Fruit fly (Drosophila melanogaster) whole organism, wandering third instar larva: ENCODE measurements around the gene CG44437.

Experiments
- Abd-B ChIP-seq: fragments of >200 bp; optimal IDR thresholded peaks from 2 replicates; lab custom pipeline; 2017; ENCODE audit warnings: missing biosample characterization, missing genetic modification characterization
- CG32264 ChIP-seq: fragments of 200-800 bp; sonication (Bioruptor generic); optimal IDR thresholded peaks from 2 replicates; lab custom pipeline; 2016; ENCODE audit warnings: missing biosample characterization, missing genetic modification characterization
- CG9705 ChIP-seq: fragments of 200-800 bp; sonication (Bioruptor generic); optimal IDR thresholded peaks from 2 replicates; lab custom pipeline; 2018; ENCODE audit warnings: missing biosample characterization, mild to moderate bottlenecking, missing genetic modification characterization
- CrebA ChIP-seq: fragments of 200-800 bp; sonication (Bioruptor generic); optimal IDR thresholded peaks from 2 replicates; lab custom pipeline; 2016; ENCODE audit warnings: missing biosample characterization, mild to moderate bottlenecking, missing genetic modification characterization, borderline replicate concordance
- Dif ChIP-seq: fragments of 200-275, 200-300 bp; sonication (Bioruptor generic); optimal IDR thresholded peaks from 2 replicates; lab custom pipeline; 2018; ENCODE audit warnings: missing biosample characterization, missing genetic modification characterization; ENCODE audit not compliant: partially characterized antibody
- GATAd ChIP-seq: sonication (Bioruptor generic); optimal IDR thresholded peaks from 2 replicates; lab custom pipeline; 2016; ENCODE audit warnings: missing biosample characterization, missing genetic modification characterization
- Hnf4 ChIP-seq: fragments of 200-800 bp; sonication (Bioruptor generic); optimal IDR thresholded peaks from 2 replicates; lab custom pipeline; 2016; ENCODE audit warnings: missing biosample characterization, mild to moderate bottlenecking, missing genetic modification characterization
- Hr78 ChIP-seq: fragments of >200 bp; optimal IDR thresholded peaks from 2 replicates; lab custom pipeline; 2017; ENCODE audit warnings: missing biosample characterization, missing genetic modification characterization
- Hr83 ChIP-seq: fragments of 200-300 bp; sonication (Bioruptor generic); optimal IDR thresholded peaks from 2 replicates; lab custom pipeline; 2016; ENCODE audit warnings: missing biosample characterization, mild to moderate bottlenecking, missing genetic modification characterization, moderate library complexity; ENCODE audit not compliant: poor library complexity, severe bottlenecking
- Jra ChIP-seq: sonication (Bioruptor generic); optimal IDR thresholded peaks from 2 replicates; lab custom pipeline; 2016; ENCODE audit warnings: missing biosample characterization, missing genetic modification characterization
- Myc ChIP-seq: fragments of >200 bp; optimal IDR thresholded peaks from 2 replicates; lab custom pipeline; 2017
- N ChIP-seq: fragments of >200 bp; optimal IDR thresholded peaks from 2 replicates; lab custom pipeline; 2018; ENCODE audit warnings: missing biosample characterization, missing external identifiers, missing genetic modification characterization
- OdsH ChIP-seq: fragments of 200-800 bp; sonication (Bioruptor generic); optimal IDR thresholded peaks from 2 replicates; lab custom pipeline; 2016; ENCODE audit warnings: missing biosample characterization, mild to moderate bottlenecking, missing genetic modification characterization
- Rel ChIP-seq, 2 experiments: fragments of 200-800 bp; sonication (Bioruptor generic) in 1 of 2; optimal IDR thresholded peaks; 2 replicates in 1 of 2; 3 replicates in 1 of 2; lab custom pipeline; 2016 to 2019; ENCODE audit warnings: mild to moderate bottlenecking in 2 of 2, missing biosample characterization in 2 of 2, missing genetic modification characterization in 2 of 2, moderate library complexity in 1 of 2
- Sp1 ChIP-seq: fragments of 200-800 bp; sonication (Bioruptor generic); optimal IDR thresholded peaks from 3 replicates; lab custom pipeline; 2019; ENCODE audit warnings: missing biosample characterization, mild to moderate bottlenecking, missing genetic modification characterization, moderate library complexity
- Vsx2 ChIP-seq: fragments of 200-300, 225-300 bp; sonication (Bioruptor generic); optimal IDR thresholded peaks from 2 replicates; lab custom pipeline; 2018; ENCODE audit warnings: missing biosample characterization, missing genetic modification characterization; ENCODE audit not compliant: partially characterized antibody
- br ChIP-seq: fragments of 200-800 bp; sonication (Bioruptor generic); optimal IDR thresholded peaks from 2 replicates; lab custom pipeline; 2016; ENCODE audit warnings: missing biosample characterization, missing genetic modification characterization
- brk ChIP-seq: fragments of 200-800 bp; sonication (Bioruptor generic); optimal IDR thresholded peaks from 2 replicates; lab custom pipeline; 2016; ENCODE audit warnings: missing biosample characterization, mild to moderate bottlenecking, missing genetic modification characterization
- dl ChIP-seq, 2 experiments: fragments of 175-275, 200-275 bp in 1 of 2; fragments of 200-275 bp in 1 of 2; sonication (Bioruptor generic); optimal IDR thresholded peaks; lab custom pipeline; 2018; ENCODE audit warnings: mild to moderate bottlenecking in 2 of 2, missing biosample characterization in 2 of 2, missing genetic modification characterization in 2 of 2, moderate library complexity in 2 of 2; ENCODE audit not compliant: partially characterized antibody in 2 of 2, insufficient read depth in 1 of 2
- dmrt93B ChIP-seq: fragments of 200-800 bp; sonication (Bioruptor generic); optimal IDR thresholded peaks from 2 replicates; lab custom pipeline; 2018; ENCODE audit warnings: missing biosample characterization, mild to moderate bottlenecking, missing genetic modification characterization
- dsf ChIP-seq: sonication (Bioruptor generic); optimal IDR thresholded peaks from 2 replicates; lab custom pipeline; 2016; ENCODE audit warnings: missing biosample characterization, missing genetic modification characterization, borderline replicate concordance
- fru ChIP-seq: fragments of 200-800 bp; sonication (Bioruptor generic); optimal IDR thresholded peaks from 3 replicates; lab custom pipeline; 2016; ENCODE audit warnings: missing biosample characterization, mild to moderate bottlenecking, missing genetic modification characterization
- jim ChIP-seq: fragments of 175-275, 200-325 bp; sonication (Bioruptor generic); optimal IDR thresholded peaks from 2 replicates; lab custom pipeline; 2016; ENCODE audit warnings: missing biosample characterization, mild to moderate bottlenecking, missing genetic modification characterization
- lola ChIP-seq: fragments of >200 bp; optimal IDR thresholded peaks from 2 replicates; lab custom pipeline; 2017; ENCODE audit warnings: missing biosample characterization, missing genetic modification characterization
- pan ChIP-seq: fragments of >200 bp; optimal IDR thresholded peaks from 2 replicates; lab custom pipeline; 2017
- sage ChIP-seq: fragments of 200-800 bp; sonication (Bioruptor generic); optimal IDR thresholded peaks from 2 replicates; lab custom pipeline; 2016; ENCODE audit warnings: missing biosample characterization, mild to moderate bottlenecking, missing genetic modification characterization
- sv ChIP-seq: fragments of 200-800 bp; sonication (Bioruptor generic); optimal IDR thresholded peaks from 3 replicates; lab custom pipeline; 2016; ENCODE audit warnings: missing biosample characterization, missing genetic modification characterization
- tai ChIP-seq: sonication (Bioruptor generic); optimal IDR thresholded peaks from 2 replicates; lab custom pipeline; 2016; ENCODE audit warnings: missing biosample characterization, missing genetic modification characterization
- usp ChIP-seq: fragments of >200 bp; optimal IDR thresholded peaks from 2 replicates; lab custom pipeline; 2017; ENCODE audit warnings: missing biosample characterization, missing genetic modification characterization
- woc ChIP-seq: sonication (Bioruptor generic); optimal IDR thresholded peaks from 2 replicates; lab custom pipeline; 2016; ENCODE audit warnings: missing biosample characterization, mild to moderate bottlenecking, missing genetic modification characterization

Gene CG44437

DNA sequence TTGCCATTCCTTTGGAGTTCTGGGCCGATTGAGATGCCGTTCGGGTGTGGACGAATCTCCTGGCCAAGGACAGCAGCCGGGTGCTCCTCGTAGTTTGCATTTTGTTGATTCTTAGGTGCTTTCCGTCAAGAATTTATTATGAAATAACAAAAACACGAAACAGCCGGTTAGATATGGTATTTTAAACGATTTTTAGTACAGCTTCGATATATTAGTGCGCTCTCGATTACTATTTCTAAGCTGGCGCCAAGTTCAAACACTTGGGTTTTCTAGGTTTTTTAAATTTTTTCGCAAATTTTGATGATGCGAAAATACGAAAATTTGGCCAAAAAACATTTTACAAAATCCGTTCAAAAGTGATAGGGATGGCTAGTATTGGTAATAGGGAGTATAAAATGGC, 7.8 kb downstream of the CG44437 start, which contains the start of gene Coq5:
Coq5 (minus strand) TSS at position 303 of the 400 bp plus-strand sequence.
- TF ChIP-seq OdsH (GFP tag; lab: Kevin White, UChicago) (no peak), fru (GFP tag; lab: Kevin White, UChicago) (no peak), br (GFP tag; lab: Kevin White, UChicago) (no peak), dmrt93B (no peak), woc (GFP tag; lab: Kevin White, UChicago) (no peak), tai (GFP tag; lab: Kevin White, UChicago) (no peak), Dif (no peak), Hnf4 (GFP tag; lab: Kevin White, UChicago) (no peak), brk (GFP tag; lab: Kevin White, UChicago) (no peak), N (GFP tag; lab: Kevin White, UChicago) (no peak), CG32264 (GFP tag; lab: Kevin White, UChicago) (no peak), CrebA (GFP tag; lab: Kevin White, UChicago) (no peak), sv (GFP tag; lab: Kevin White, UChicago) (no peak), Jra (no peak), jim (no peak), sage (no peak), dl (GFP tag; optimal IDR thresholded peaks at IDR 0.05; lab: Kevin White, UChicago; ENCODE audit: insufficient read depth in 1 of 2, partially characterized antibody in 2 of 2) (no peak), CG9705 (GFP tag; lab: Kevin White, UChicago) (no peak), Vsx2 (GFP tag; lab: Kevin White, UChicago) (no peak)

DNA sequence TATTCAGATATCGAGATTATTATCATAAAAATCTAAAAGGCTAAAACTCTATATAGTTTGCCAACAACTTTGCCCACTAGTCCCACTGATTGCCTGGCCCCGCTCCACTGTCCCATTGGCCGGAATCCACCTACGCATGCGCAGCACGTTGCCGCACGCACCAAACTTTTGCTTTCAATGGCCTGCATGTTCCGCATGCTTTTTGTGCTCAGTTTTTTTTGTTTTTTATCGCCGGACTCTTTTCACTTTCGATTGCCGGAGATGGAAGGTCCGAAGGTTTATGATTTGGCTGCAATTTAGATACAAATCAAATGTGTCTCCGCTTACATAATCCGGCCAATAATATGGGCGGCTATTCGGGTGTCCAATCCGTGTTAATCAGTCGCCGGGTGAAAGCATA, 9.8 kb downstream of the CG44437 start:
- no peak for TF ChIP-seq Rel (GFP tag; optimal IDR thresholded peaks at IDR 0.05; lab: Kevin White, UChicago)
- TF ChIP-seq Rel (tag; optimal IDR thresholded peaks at IDR 0.05; lab: Kevin White, UChicago), result no peak
- no peak for TF ChIP-seq Hr78 (GFP tag; lab: Kevin White, UChicago)
- TF ChIP-seq dsf (GFP tag; lab: Kevin White, UChicago), result no peak
- no peak for TF ChIP-seq lola (GFP tag; lab: Kevin White, UChicago)
- no peak for TF ChIP-seq GATAd (GFP tag; lab: Kevin White, UChicago)
- TF ChIP-seq, all 38 proteins: peak for 0

DNA sequence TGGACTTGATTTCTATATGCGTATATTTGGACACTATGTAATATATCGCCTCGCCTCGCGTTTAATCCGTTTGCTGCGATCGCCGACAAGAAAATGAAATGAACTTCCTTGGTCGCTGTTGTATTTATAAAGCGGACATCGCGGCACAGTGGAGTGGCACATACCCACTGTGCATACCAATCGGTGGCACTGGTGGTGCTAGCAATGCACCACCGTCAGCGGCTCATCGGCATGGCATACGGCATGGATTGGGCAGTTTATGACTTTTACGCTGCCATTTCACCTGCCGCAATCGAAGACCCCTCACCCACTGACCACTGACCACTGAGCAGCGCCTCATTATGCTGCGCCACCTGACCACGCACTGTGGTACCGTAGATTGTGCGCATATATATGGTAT, 10.3 kb downstream of the CG44437 start, which contains the start of gene CG12723:
CG12723 (minus strand) TSS at position 101 of the 400 bp plus-strand sequence.
- no peak for TF ChIP-seq usp
- TF ChIP-seq dl (GFP tag; optimal IDR thresholded peaks at IDR 0.05; lab: Kevin White, UChicago; ENCODE audit: insufficient read depth in 1 of 2, partially characterized antibody in 2 of 2), result no peak
- TF ChIP-seq Rel (GFP tag; optimal IDR thresholded peaks at IDR 0.05; lab: Kevin White, UChicago), result no peak
- TF ChIP-seq Rel (tag; optimal IDR thresholded peaks at IDR 0.05; lab: Kevin White, UChicago), result no peak
- no peak for TF ChIP-seq OdsH (GFP tag; lab: Kevin White, UChicago)
- no peak for TF ChIP-seq Sp1 (GFP tag; lab: Kevin White, UChicago)
- no peak for TF ChIP-seq Hr83 (GFP tag; lab: Kevin White, UChicago)
- no peak for TF ChIP-seq fru (GFP tag; lab: Kevin White, UChicago)
- no peak for TF ChIP-seq sage
- TF ChIP-seq Myc (lab: Kevin White, UChicago), result no peak
- TF ChIP-seq CrebA (GFP tag; lab: Kevin White, UChicago), result no peak
- TF ChIP-seq CG32264 (GFP tag; lab: Kevin White, UChicago), result no peak
- TF ChIP-seq br (GFP tag; lab: Kevin White, UChicago), result no peak
- no peak for TF ChIP-seq CG9705 (GFP tag; lab: Kevin White, UChicago)

DNA sequence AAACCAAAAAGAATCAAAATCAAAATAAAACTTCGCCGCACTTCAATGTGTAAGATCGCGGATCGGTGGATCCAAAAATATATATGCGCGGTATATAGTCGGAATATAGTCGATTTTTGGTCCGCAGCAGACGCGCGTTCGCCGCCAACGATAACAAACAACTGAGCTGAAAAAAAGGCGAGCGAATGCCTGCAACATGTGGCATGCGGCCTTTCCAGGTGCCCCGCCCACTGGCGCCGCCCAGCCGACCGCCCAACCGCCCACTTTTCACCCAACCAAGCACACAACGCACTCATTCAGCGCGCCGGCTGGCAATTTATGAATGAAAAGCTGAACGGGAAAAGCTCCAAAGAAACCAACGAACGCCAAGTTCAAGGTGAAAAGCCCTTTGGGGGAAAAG, 13.0 kb downstream of the CG44437 start, which contains the start of gene Lgr4:
Lgr4 (minus strand) TSS at position 133 of the 400 bp plus-strand sequence.
- TF ChIP-seq dsf (GFP tag; lab: Kevin White, UChicago) (no peak), woc (GFP tag; lab: Kevin White, UChicago) (no peak), jim (no peak), GATAd (GFP tag; lab: Kevin White, UChicago) (no peak), Hr83 (GFP tag; lab: Kevin White, UChicago) (no peak), Jra (no peak), Sp1 (GFP tag; lab: Kevin White, UChicago) (no peak), lola (GFP tag; lab: Kevin White, UChicago) (no peak), Abd-B (no peak), pan (lab: Kevin White, UChicago) (no peak), usp (no peak), Dif (no peak), tai (GFP tag; lab: Kevin White, UChicago) (no peak), br (GFP tag; lab: Kevin White, UChicago) (no peak)
